Fruit fly (Drosophila melanogaster) whole organism, embryonic: ENCODE results near the gene Scamp.

Experiments
- Aef1 ChIP-seq: fragments of 200-800 bp; sonication (Bioruptor generic); IDR thresholded peaks from 3 replicates; pipeline ENCODE4 v1.3.6; 2022; ENCODE audit warnings: missing biosample characterization, missing genetic modification characterization
- CG1024 ChIP-seq: fragments of 200-800 bp; sonication (Bioruptor generic); IDR thresholded peaks from 2 replicates; pipeline ENCODE4 v1.3.6; 2022; ENCODE audit warnings: missing biosample characterization, missing genetic modification characterization
- CG10274 ChIP-seq: fragments of 200-800 bp; sonication (Bioruptor generic); optimal IDR thresholded peaks from 3 replicates; lab custom pipeline; 2017; ENCODE audit warnings: missing biosample characterization, mild to moderate bottlenecking, missing genetic modification characterization
- CG10654 ChIP-seq: fragments of 200-800 bp; sonication (Bioruptor generic); optimal IDR thresholded peaks from 2 replicates; lab custom pipeline; 2016; ENCODE audit warnings: missing biosample characterization, missing genetic modification characterization
- CG13123 ChIP-seq: fragments of 200-800 bp; sonication (Bioruptor generic); optimal IDR thresholded peaks from 2 replicates; lab custom pipeline; 2016; ENCODE audit warnings: missing biosample characterization, missing genetic modification characterization
- CG13775 ChIP-seq: fragments of 200-800 bp; sonication (Bioruptor generic); optimal IDR thresholded peaks from 3 replicates; lab custom pipeline; 2017; ENCODE audit warnings: missing biosample characterization, mild to moderate bottlenecking, missing genetic modification characterization
- CG6854 ChIP-seq: fragments of 200-800 bp; sonication (Bioruptor generic); optimal IDR thresholded peaks from 3 replicates; lab custom pipeline; 2017; ENCODE audit warnings: missing biosample characterization, mild to moderate bottlenecking, missing genetic modification characterization
- Hand ChIP-seq: fragments of 200-800 bp; sonication (Bioruptor generic); optimal IDR thresholded peaks from 2 replicates; lab custom pipeline; 2017; ENCODE audit warnings: mild to moderate bottlenecking, missing biosample characterization, missing genetic modification reagents, missing genetic modification characterization
- Side ChIP-seq: fragments of 200-800 bp; sonication (Bioruptor generic); optimal IDR thresholded peaks from 2 replicates; lab custom pipeline; 2016; ENCODE audit warnings: missing biosample characterization, missing genetic modification characterization
- Ssrp ChIP-seq: fragments of 200-800 bp; sonication (Bioruptor generic); optimal IDR thresholded peaks from 2 replicates; lab custom pipeline; 2018; ENCODE audit warnings: missing biosample characterization, mild to moderate bottlenecking, missing genetic modification characterization, moderate library complexity
- mam ChIP-seq: fragments of 200-800 bp; sonication (Bioruptor generic); optimal IDR thresholded peaks from 3 replicates; lab custom pipeline; 2016; ENCODE audit warnings: missing biosample characterization, missing genetic modification characterization

- no peak for TF ChIP-seq Aef1 (GFP tag; lab: Robert Waterston, UW)
- no peak for TF ChIP-seq Hand (GFP tag; lab: Kevin White, UChicago)
- TF ChIP-seq mam (GFP tag; lab: Kevin White, UChicago), result no peak
- TF ChIP-seq CG10274 (GFP tag; lab: Kevin White, UChicago), result no peak
- TF ChIP-seq CG1024 (GFP tag; lab: Robert Waterston, UW), result no peak
- no peak for TF ChIP-seq CG6854
- no peak for TF ChIP-seq CG13775 (GFP tag; lab: Kevin White, UChicago)
- TF ChIP-seq Side (GFP tag; lab: Kevin White, UChicago), result no peak
- no peak for TF ChIP-seq Ssrp
- TF ChIP-seq CG13123 (GFP tag; lab: Kevin White, UChicago), result no peak
- no peak for TF ChIP-seq CG10654
These were observed 48.0 kb upstream of the Scamp start for dm6 chrX:15497440-15498271.
